Worm (Caenorhabditis elegans): ENCODE measurements around the gene Y116A8B.1.

DNA sequence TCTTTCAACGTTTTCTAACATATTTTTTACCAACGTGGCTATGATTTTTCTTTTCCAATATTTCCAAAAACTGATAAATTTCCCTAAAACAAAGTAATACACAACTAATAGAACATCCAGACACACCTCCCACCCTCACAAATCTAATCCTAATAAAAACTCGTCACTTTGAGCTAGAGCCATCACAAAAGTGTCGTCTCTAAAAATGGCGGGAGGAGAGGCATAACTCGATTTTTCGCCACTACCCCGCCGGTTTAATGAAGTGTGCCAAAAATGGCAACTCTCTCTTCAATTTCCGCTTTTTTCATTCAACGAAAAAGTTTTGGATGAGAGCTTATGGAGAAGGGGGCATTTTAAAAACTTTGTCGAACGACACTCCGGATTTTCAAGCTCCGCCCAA is 16.8 kb downstream of the Y116A8B.1 start:
- TF ChIP-seq klf-2 (GFP tag; conservative IDR thresholded peaks at IDR 0.05) (no peak), med-1 (GFP tag; optimal IDR thresholded peaks at IDR 0.05; ENCODE audit: insufficient read depth) (no peak), ztf-23 (GFP tag; IDR thresholded peaks at IDR 0.05) (no peak), ref-1 (GFP tag; conservative IDR thresholded peaks at IDR 0.05) (no peak), T22C8.4 (GFP tag; IDR thresholded peaks at IDR 0.05) (no peak), ztf-29 (GFP tag; IDR thresholded peaks at IDR 0.05) (no peak), flt-1 (GFP tag; IDR thresholded peaks at IDR 0.05) (no peak), cog-1 (tag; optimal IDR thresholded peaks at IDR 0.05) (no peak), tab-1 (GFP tag; IDR thresholded peaks at IDR 0.05) (no peak)
